Worm (Caenorhabditis elegans) whole organism, midembryonic: Measurements from ENCODE around the gene rpl-32.

Experiments
- flt-1 ChIP-seq: fragments of 200-800 bp; sonication (Bioruptor generic); IDR thresholded peaks from 2 replicates; pipeline ENCODE4 v1.3.6; 2022; ENCODE audit warnings: missing genetic modification characterization, missing compliant biosample characterization
- ztf-23 ChIP-seq: fragments of 200-800 bp; sonication (Bioruptor generic); IDR thresholded peaks from 2 replicates; pipeline ENCODE4 v1.3.6; 2022; ENCODE audit warnings: missing genetic modification reagents, missing genetic modification characterization, missing compliant biosample characterization

DNA sequence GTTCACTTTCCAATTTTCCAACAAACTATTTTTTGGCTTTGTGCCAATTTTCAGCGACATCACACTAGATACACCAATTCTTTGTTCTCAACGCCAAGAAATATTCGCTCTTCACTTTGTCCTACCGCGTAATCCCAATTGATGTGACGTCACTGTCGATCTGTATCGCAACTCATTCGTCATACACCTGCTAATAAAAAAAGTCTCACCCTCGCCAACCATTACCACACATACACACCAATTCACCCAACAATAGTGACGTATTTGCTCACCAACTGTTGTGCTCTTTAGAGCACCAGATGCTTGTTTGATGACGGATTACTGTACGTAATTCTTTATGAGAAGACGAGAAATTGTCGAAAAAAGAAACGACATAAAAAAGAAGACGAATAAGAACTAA lies 6.5 kb upstream of the rpl-32 start:
- no peak for TF ChIP-seq flt-1 (GFP tag; lab: Robert Waterston, UW)
- no peak for TF ChIP-seq ztf-23 (GFP tag; lab: Robert Waterston, UW)
